Worm (Caenorhabditis elegans) whole organism, dauer: ENCODE results near the gene R102.10.

Source experiments
- unc-62 ChIP-seq: sonication (generic microtip); optimal IDR thresholded peaks from 2 replicates; lab custom pipeline; 2017; ENCODE audit warnings: missing biosample characterization, missing genetic modification reagents, missing genetic modification characterization

The R102.10 gene

DNA sequence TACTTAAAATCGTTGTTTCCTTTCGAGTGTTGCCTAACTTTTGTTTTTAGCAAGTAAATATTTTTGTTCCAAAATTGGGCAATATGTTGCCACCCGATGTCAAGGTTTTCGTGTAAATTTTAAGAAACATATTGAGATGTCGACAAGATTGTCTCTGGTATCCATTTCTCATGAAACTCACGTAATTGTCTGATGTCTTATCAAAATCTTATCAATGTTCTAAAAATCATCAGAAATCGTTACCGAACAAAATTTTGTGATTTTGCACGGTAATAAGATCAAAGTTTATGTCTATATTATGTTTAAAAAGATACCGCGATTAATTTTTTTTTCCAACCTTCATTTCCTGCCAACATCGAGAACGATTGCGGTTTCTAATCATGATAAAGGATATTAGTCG, 6.3 kb upstream of the R102.10 start:
- no peak for TF ChIP-seq unc-62 (GFP tag; lab: Kevin White, UChicago)

DNA sequence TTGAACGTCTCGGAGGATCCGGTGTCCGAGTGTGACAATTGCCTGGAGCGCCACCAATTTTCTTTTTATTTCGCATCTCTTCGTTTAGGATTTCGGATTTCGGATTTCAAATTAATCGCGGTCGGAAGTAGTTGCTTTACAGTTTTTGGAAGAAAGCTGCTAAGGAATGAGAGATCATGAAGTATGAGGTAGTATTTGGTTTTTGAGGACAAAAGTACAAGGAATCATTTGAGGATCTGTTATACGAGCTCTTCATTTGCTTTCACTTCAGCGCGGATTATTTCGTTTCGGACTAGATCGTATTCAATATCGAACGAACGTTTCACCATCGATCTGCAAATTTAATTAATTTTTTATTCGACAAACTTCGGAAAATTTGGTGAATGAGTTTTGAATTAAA, 5.6 kb upstream of the R102.10 start, which contains the start of gene R102.11:
TSS of gene R102.11 (minus strand) at position 101 of the 400 bp plus-strand sequence.
- TF ChIP-seq unc-62 (GFP tag; lab: Kevin White, UChicago): no peak

DNA sequence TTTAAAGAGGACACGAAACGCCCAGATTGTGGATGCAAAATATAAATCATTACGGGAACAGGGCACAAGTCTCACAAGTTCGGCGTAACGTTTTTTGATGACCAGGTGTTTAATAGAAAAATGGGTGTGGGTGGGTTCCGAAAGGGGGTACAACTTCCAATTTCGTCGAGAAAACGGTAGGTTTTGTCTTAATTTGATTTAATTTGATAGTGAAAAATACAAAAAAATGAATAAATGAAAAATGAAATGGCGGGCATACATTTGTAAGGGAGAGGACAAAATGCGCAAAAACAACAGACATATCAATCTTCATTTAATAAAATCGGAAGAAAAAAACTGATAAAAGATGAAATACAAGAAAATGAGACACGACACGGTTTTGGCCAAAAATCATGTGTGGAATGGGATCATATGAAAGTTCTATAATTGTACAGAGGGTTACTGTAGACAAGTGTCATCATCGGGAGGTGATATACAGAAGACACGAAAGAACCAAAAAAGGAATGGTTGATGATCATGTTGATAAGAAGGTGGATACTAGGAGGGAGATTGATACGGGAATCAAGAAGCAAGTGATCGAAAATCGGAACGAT, 3.3 kb upstream of the R102.10 start:
- TF ChIP-seq unc-62 (GFP tag; lab: Kevin White, UChicago): no peak

DNA sequence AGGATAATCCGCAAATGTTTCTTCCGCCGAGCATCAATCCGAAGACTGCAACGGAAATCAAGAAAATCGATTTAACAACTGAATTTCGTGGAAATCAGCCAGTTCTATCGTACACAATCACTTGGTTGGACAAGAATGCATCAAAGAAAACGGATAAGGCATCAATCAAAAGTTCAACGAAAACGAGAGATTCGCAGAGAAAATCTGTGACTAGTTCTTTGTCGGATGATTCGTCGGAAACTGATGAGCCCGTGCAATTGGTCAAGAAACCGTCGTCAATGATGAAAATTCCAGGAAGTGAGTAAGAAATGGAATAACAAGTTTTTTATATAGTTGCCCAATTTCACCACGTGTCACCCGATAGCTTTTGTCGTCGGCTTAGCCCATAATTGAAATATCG, 814 bp downstream of the R102.10 start, which contains the start of gene R102.6:
TSS of gene R102.6 (minus strand) at position 101 of the 400 bp plus-strand sequence.
- TF ChIP-seq unc-62 (GFP tag; lab: Kevin White, UChicago): no peak

DNA sequence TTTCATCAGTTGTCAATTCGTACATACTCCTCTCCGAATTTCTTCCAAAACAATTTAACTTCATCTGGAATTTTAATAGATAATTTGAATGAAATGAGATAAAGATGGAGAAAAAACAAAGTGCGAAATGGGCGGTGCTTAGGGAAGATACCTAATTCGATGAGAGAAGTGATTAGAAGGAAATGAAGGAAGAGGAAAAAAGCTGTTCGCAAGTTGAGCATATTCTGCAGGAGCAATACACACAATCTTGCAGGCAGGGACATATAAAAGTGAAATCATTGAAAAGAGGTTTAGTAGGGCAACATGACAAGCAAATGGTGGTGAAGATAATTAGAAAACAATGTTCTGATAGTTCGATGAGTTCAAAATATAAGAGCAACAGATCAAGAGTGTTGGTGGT, 6.5 kb downstream of the R102.10 start, which contains the start of gene glb-21:
TSS of gene glb-21 (minus strand) at position 66 of the 400 bp plus-strand sequence.
- TF ChIP-seq unc-62 (GFP tag; lab: Kevin White, UChicago): no peak

DNA sequence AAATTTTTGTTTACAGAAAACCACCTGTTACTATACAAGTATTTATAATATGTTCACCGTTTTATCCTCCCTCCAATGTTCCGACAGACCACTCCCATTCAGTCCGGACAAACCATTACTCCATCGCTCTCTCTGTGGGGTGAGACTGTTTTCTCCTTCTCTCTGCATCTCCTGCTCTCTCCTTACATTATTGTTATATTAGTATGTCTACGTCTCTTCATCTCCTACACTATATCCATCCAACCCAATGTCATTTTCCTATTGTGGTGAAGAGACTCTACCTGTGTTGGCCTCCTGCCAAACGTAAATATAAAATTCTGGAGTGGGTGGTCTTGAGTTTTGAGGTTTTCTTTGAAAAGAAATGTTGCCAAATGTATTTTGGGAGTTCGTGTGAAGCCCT, 9.3 kb downstream of the R102.10 start:
- TF ChIP-seq unc-62 (GFP tag; lab: Kevin White, UChicago): no peak

DNA sequence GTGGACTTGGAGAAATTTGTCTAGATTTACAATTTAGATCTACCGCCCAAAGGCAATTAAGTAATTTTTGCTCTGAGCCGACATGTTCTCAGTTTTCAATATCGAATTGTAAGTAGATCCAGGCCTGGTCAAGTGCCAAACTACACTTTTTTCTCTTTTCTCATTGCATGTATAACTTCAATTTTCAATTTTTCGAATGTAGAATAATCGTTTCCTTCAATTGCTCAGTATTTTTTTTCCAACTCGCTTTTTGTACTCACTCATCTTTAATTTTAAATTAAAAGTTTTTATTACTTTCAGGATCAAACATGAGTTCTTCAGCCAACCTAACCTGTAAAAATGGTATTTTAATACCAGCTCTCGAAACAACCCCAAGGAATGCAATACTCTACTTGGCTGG, 11.1 kb downstream of the R102.10 start, which contains the start of gene ncx-3:
TSS of gene ncx-3 (plus strand) at position 301 of the 400 bp plus-strand sequence.
- TF ChIP-seq unc-62 (GFP tag; lab: Kevin White, UChicago): no peak

DNA sequence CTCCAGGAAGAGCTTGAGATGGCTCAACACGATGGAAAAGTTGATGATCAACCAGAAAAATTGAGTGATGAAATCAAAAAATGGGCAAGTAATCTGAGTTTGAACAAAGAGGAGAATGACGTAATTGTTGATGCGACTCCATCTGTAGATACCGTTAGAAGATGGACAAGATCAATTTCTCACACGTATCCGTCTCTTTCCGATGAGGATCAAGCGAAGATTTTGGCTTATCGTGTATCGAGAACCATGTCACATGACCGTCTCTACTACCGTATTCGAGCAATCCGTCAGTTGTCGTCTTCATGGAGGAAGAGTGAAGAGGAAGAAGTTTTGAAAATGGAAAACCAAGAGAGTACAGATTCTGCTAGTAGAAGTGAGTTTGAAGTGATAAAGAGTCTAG, 12.8 kb downstream of the R102.10 start:
- no peak for TF ChIP-seq unc-62 (GFP tag; lab: Kevin White, UChicago)

DNA sequence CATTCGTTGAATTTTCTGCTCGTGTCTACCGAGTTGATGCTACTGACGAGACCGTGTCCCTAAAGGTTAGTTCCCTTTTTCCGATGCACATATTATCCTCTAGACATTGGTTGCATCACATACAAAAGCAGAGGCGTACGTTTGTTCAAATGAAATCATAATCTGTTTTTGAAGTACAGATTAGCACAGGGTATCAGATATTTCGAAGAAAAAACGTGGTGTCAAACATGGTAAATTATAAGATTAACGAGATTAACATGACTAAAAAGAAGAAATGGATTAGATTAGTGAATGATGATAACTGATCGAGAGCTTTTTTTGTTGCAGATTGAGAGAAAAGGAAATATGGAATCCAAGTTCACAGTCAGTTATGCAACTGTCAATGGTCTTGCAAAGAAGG, 13.6 kb downstream of the R102.10 start:
- no peak for TF ChIP-seq unc-62 (GFP tag; lab: Kevin White, UChicago)

DNA sequence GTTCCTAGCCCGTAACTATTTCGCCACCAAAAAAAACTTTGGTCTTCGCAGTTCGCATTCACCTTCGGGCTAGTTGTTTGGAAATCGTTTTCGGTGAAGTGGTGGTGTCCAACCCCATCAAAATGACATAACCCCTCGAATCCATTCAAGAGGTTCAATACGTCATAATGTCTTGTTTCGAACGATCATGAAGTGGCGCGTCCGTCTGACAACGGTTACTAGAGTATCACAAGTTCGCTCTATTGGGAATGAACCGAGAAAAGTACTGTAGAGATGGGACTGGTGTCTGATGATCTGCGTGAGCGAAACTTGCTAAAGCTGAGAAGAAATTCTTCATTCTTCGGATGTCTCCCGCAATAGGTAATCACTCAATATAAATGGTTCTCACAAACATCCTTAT, 22.5 kb downstream of the R102.10 start, which contains the start of gene ZC168.2:
TSS of gene ZC168.2 (plus strand) at position 301 of the 400 bp plus-strand sequence.
- no peak for TF ChIP-seq unc-62 (GFP tag; lab: Kevin White, UChicago)

DNA sequence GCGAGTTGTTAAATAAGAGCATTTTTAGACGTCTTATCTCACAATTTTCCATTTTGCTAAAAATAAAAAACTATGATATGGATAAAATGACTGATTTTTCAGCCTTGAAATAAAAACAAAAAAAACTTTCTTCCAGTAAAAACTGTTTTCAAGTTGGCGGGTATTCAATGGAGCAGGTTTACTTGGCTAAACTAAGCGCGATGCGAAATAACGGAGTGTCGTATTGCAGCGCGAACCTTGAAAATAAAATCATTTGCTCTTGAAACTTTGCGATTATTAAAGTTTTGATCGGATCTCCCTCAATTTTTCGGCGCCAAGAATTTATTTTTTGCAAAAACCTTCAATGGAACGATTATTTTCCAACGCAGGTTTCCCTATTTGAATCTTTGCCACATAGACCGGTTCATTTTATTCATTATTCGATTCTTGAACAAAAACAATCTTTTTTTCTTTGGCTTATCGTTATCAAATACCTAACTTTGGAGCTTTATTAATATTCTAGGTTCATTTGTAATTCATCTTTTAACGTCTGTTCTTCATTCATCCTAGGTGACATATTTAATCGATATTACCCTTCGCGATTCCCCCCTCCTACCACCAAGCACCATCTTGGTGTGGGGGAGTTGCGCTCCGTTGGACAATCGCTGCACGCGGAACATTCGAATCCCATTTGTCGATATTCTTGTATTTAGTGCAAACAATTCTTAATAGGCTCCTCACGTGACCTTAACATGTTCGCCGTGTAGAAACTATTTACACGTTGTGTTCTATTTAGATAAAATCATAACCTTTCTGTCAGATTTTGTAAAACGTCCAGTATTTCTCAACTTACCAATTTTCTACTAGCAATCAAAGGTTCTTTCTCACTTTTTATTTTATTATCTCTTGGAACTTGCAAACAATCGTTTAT, 29.5 kb downstream of the R102.10 start, which contains the start of the genes orc-5 and cyb-1:
TSS of gene orc-5 (minus strand) at position 62 of the 910 bp plus-strand sequence.
TSS of gene cyb-1 (plus strand) at position 690 of the 910 bp plus-strand sequence.
- no peak for TF ChIP-seq unc-62 (GFP tag; lab: Kevin White, UChicago)

DNA sequence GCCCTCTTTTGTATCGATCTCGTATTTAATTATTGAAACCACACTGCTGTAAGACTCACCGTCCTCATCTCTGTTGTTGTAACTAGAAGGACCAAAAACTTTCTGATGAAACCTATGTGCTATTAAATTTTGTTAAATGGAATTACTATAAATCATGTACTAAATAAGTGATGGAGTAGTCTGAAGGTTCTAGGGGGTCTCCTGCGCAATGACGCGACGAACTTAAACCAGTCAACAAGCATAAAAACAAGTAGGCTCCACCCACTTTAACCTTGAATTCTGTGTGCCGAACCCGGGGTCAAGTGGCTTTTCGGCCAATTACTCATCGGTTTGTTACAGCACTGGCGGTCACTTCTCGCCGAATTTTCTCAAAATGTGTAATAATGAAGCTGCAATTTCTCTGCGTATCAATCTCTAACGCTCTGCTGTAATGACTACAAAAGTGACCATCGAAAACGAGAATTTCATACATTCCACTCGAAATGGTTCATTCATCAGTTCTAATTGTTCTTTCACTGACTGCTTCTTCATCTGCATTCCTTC, 31.8 kb downstream of the R102.10 start, which contains the start of gene grl-21:
TSS of gene grl-21 (plus strand) at position 464 of the 543 bp plus-strand sequence.
- no peak for TF ChIP-seq unc-62 (GFP tag; lab: Kevin White, UChicago)

DNA sequence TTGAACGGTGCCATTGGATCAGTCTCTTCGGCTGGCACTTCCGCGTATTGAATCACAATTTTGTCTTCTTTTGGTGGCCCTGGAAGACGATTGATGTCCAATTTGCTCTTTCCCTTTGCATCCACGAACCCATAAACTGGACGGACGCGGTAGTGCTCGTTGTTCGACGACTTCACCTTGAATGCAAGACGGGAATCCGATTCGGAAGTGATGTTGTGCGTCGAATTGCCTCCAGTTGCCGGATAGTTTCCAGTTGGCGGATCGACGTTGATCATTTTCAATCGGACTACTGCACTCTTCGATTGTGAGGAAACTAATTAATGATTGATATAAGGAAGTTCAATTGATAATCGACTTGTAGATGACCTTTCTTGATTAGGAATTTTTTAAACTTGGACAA, 33.1 kb downstream of the R102.10 start, which contains the start of gene ssp-34:
TSS of gene ssp-34 (minus strand) at position 275 of the 400 bp plus-strand sequence.
- TF ChIP-seq unc-62 (GFP tag; lab: Kevin White, UChicago): no peak

DNA sequence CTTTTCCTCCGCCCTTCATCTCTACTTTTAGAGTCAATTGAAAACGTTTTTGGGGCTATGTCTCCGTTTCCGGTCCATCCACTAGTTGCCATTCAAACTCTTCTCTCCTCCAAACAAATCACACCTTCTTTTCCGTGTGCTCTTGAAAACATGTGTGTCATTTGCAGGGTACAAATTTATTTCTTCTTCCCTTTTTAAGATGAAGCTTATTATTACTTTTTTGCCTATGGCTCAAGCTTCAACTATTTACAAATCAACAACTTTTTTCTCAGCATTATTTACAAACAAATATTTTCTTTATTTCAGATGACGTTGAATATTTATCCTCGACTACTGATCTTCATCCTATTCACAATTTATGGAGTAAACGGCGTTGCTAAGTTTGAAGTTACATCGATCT, 39.2 kb downstream of the R102.10 start, which contains the start of gene T25B9.3:
TSS of gene T25B9.3 (plus strand) at position 301 of the 400 bp plus-strand sequence.
- TF ChIP-seq unc-62 (GFP tag; lab: Kevin White, UChicago): no peak

DNA sequence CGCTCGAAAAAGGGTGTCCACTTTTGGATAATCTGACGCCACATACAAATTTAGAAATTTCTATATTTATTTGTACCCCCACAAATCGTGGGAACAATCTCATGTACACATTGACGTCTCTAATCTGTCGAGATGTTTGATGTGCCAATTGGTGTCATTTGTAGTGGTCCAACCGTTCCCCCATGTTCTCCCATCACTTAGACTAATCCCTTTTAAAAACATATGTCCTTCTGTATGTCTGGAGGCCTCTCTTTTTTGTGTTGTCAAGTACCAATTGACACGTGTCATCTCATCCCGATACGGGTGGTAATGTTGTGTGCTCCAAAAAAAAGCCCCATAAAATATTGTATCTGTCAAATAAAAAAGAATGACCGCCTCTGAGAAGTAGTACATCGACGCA, 40.1 kb downstream of the R102.10 start:
- TF ChIP-seq unc-62 (GFP tag; lab: Kevin White, UChicago): no peak
